Worm (Caenorhabditis elegans) whole organism, L1 larva: Measurements from ENCODE around the gene srx-3.

Experiments
- aly-2 ChIP-seq: fragments of 150-350 bp; optimal IDR thresholded peaks from 2 replicates; lab custom pipeline; 2014; ENCODE audit warnings: missing biosample characterization, missing genetic modification characterization
- blmp-1 ChIP-seq: fragments of 150-350 bp; optimal IDR thresholded peaks from 2 replicates; lab custom pipeline; 2014; ENCODE audit warnings: missing biosample characterization, missing genetic modification characterization
- ceh-8 ChIP-seq: fragments of 200-800 bp; sonication (Bioruptor generic); optimal IDR thresholded peaks from 2 replicates; lab custom pipeline; 2018; ENCODE audit warnings: mild to moderate bottlenecking, missing genetic modification characterization, moderate library complexity, missing compliant biosample characterization
- ceh-82 ChIP-seq, 3 experiments: fragments of 150-350 bp in 1 of 3; sonication (generic microtip) in 2 of 3; optimal IDR thresholded peaks; 2 replicates each; lab custom pipeline; 2014 to 2017; ENCODE audit warnings: missing biosample characterization in 3 of 3, missing genetic modification characterization in 3 of 3
- ceh-88 ChIP-seq: fragments of 200-800 bp; sonication (Bioruptor generic); IDR thresholded peaks from 2 replicates; pipeline ENCODE4 v1.3.6; 2022; ENCODE audit warnings: missing genetic modification characterization, missing compliant biosample characterization
- ces-1 ChIP-seq: fragments of 150-350 bp; optimal IDR thresholded peaks from 2 replicates; lab custom pipeline; 2014; ENCODE audit warnings: missing biosample characterization, missing genetic modification reagents, missing genetic modification characterization
- dpl-1 ChIP-seq, 3 experiments: fragments of 150-350 bp in 2 of 3; sonication (generic microtip) in 1 of 3; optimal IDR thresholded peaks; 2 replicates each; lab custom pipeline; 2014 to 2017; ENCODE audit warnings: missing biosample characterization in 3 of 3, missing genetic modification characterization in 3 of 3, missing genetic modification reagents in 3 of 3
- dsc-1 ChIP-seq: sonication (generic microtip); optimal IDR thresholded peaks from 2 replicates; lab custom pipeline; 2016; ENCODE audit warnings: mild to moderate bottlenecking, missing genetic modification characterization, missing compliant biosample characterization
- efl-1 ChIP-seq, 4 experiments: fragments of 150-350 bp; optimal IDR thresholded peaks in 3 of 4; peaks in 1 of 4; 1 replicate in 1 of 4; 2 replicates in 3 of 4; lab custom pipeline; 2014; ENCODE audit warnings: missing biosample characterization in 2 of 4, missing genetic modification characterization in 2 of 4, missing genetic modification reagents in 2 of 4
- egl-27 ChIP-seq, 2 experiments: fragments of 150-350 bp in 1 of 2; sonication (generic microtip); optimal IDR thresholded peaks; 3 replicates each; lab custom pipeline; 2017 to 2018; ENCODE audit warnings: missing biosample characterization in 2 of 2, missing genetic modification characterization in 2 of 2, missing genetic modification reagents in 2 of 2
- ets-5 ChIP-seq: fragments of 200-800 bp; sonication (Bioruptor generic); IDR thresholded peaks from 2 replicates; pipeline ENCODE4 v1.3.6; 2022; ENCODE audit warnings: missing genetic modification characterization, missing compliant biosample characterization
- fkh-10 ChIP-seq: sonication (generic microtip); optimal IDR thresholded peaks from 2 replicates; lab custom pipeline; 2017; ENCODE audit warnings: missing biosample characterization, missing genetic modification reagents, missing genetic modification characterization
- fkh-4 ChIP-seq: sonication (generic microtip); optimal IDR thresholded peaks from 2 replicates; lab custom pipeline; 2016; ENCODE audit warnings: missing compliant biosample characterization, missing genetic modification characterization, borderline replicate concordance
- fos-1 ChIP-seq: fragments of 150-350 bp; optimal IDR thresholded peaks from 2 replicates; lab custom pipeline; 2014; ENCODE audit warnings: missing biosample characterization, missing genetic modification characterization
- isw-1 ChIP-seq: fragments of 200-800 bp; sonication (Bioruptor generic); IDR thresholded peaks from 2 replicates; pipeline ENCODE4 v1.3.6; 2022; ENCODE audit warnings: missing genetic modification characterization, missing compliant biosample characterization
- lin-13 ChIP-seq: fragments of 150-350 bp; optimal IDR thresholded peaks from 2 replicates; lab custom pipeline; 2014; ENCODE audit warnings: missing biosample characterization, missing genetic modification reagents, missing genetic modification characterization
- lin-35 ChIP-seq, 2 experiments: fragments of 150-350 bp; optimal IDR thresholded peaks; 2 replicates each; lab custom pipeline; 2014; ENCODE audit warnings: missing biosample characterization in 2 of 2, missing genetic modification characterization in 2 of 2, missing genetic modification reagents in 2 of 2
- lir-3 ChIP-seq: sonication (generic microtip); optimal IDR thresholded peaks from 2 replicates; lab custom pipeline; 2016; ENCODE audit warnings: mild to moderate bottlenecking, missing genetic modification characterization, moderate library complexity, missing compliant biosample characterization; ENCODE audit not compliant: poor library complexity
- lsy-2 ChIP-seq, 2 experiments: fragments of 150-350 bp; optimal IDR thresholded peaks; 2 replicates each; lab custom pipeline; 2014; ENCODE audit warnings: missing biosample characterization in 2 of 2, missing genetic modification characterization in 2 of 2
- nhr-12 ChIP-seq: sonication (generic microtip); optimal IDR thresholded peaks from 2 replicates; lab custom pipeline; 2017; ENCODE audit warnings: missing biosample characterization, missing genetic modification characterization
- nhr-28 ChIP-seq: fragments of 150-350 bp; optimal IDR thresholded peaks from 2 replicates; lab custom pipeline; 2014; ENCODE audit warnings: missing biosample characterization, missing genetic modification characterization
- nhr-84 ChIP-seq: sonication (generic microtip); optimal IDR thresholded peaks from 2 replicates; lab custom pipeline; 2017; ENCODE audit warnings: missing biosample characterization, missing genetic modification characterization
- nhr-90 ChIP-seq: sonication (generic microtip); optimal IDR thresholded peaks from 2 replicates; lab custom pipeline; 2016; ENCODE audit warnings: mild to moderate bottlenecking, missing genetic modification characterization, missing compliant biosample characterization; ENCODE audit not compliant: poor library complexity
- pag-3 ChIP-seq: sonication (generic microtip); optimal IDR thresholded peaks from 2 replicates; lab custom pipeline; 2017; ENCODE audit warnings: missing genetic modification characterization, mild to moderate bottlenecking, missing compliant biosample characterization, antibody characterized with exemption, borderline replicate concordance; ENCODE audit not compliant: insufficient read depth
- pax-3 ChIP-seq: fragments of 200-800 bp; sonication (Bioruptor generic); optimal IDR thresholded peaks from 2 replicates; lab custom pipeline; 2018; ENCODE audit warnings: mild to moderate bottlenecking, missing genetic modification characterization, moderate library complexity, missing compliant biosample characterization
- pqm-1 ChIP-seq: sonication (generic microtip); optimal IDR thresholded peaks from 3 replicates; lab custom pipeline; 2017; ENCODE audit warnings: missing biosample characterization, missing genetic modification characterization
- snpc-4 ChIP-seq: fragments of 150-350 bp; optimal IDR thresholded peaks from 2 replicates; lab custom pipeline; 2014; ENCODE audit warnings: missing biosample characterization, missing genetic modification characterization
- sptf-1 ChIP-seq: fragments of 150-350 bp; optimal IDR thresholded peaks from 2 replicates; lab custom pipeline; 2014; ENCODE audit warnings: missing biosample characterization, missing genetic modification characterization
- sup-37 ChIP-seq: fragments of 200-800 bp; sonication (Bioruptor generic); optimal IDR thresholded peaks from 2 replicates; lab custom pipeline; 2018; ENCODE audit warnings: mild to moderate bottlenecking, missing genetic modification characterization, missing compliant biosample characterization
- unc-130 ChIP-seq: fragments of 150-350 bp; optimal IDR thresholded peaks from 2 replicates; lab custom pipeline; 2017; ENCODE audit warnings: missing biosample characterization, missing genetic modification characterization, inconsistent platforms
- vab-15 ChIP-seq: sonication (generic microtip); optimal IDR thresholded peaks from 2 replicates; lab custom pipeline; 2017; ENCODE audit warnings: missing genotype, mild to moderate bottlenecking, missing genetic modification characterization, missing compliant biosample characterization
- xbp-1 ChIP-seq: sonication (generic microtip); optimal IDR thresholded peaks from 2 replicates; lab custom pipeline; 2016; ENCODE audit warnings: missing genetic modification characterization, missing compliant biosample characterization
- ztf-4 ChIP-seq: fragments of 150-350 bp; optimal IDR thresholded peaks from 2 replicates; lab custom pipeline; 2014; ENCODE audit warnings: missing biosample characterization, missing genetic modification characterization

srx-3 gene

ce11 chrV:8977895-8978294 is 27.4 kb upstream of the srx-3 start:
- no peak for TF ChIP-seq efl-1 (optimal IDR thresholded peaks at IDR 0.05; lab: Kevin White, UChicago)
- peak in 1 of 2 experiments; percentile 62 for TF ChIP-seq efl-1 (GFP tag; optimal IDR thresholded peaks at IDR 0.05 in 1 of 2; lab: Kevin White, UChicago)
- TF ChIP-seq lir-3 (tag; lab: Kevin White, UChicago) = no peak
- no peak for TF ChIP-seq dsc-1 (tag; lab: Kevin White, UChicago)
- TF ChIP-seq, all 84 proteins: peak for 1

ce11 chrV:8980845-8981244 is 24.5 kb upstream of the srx-3 start, which contains the start of gene str-84:
Gene str-84, minus strand, starts transcription at chrV:8980945.
- no peak for TF ChIP-seq dsc-1 (tag; lab: Kevin White, UChicago)
- TF ChIP-seq nhr-90 (tag; lab: Kevin White, UChicago) = no peak
- TF ChIP-seq ceh-8 (GFP tag; lab: Kevin White, UChicago) = peak; percentile 83
- no peak for TF ChIP-seq nhr-84
- no peak for TF ChIP-seq fkh-4 (tag; lab: Kevin White, UChicago)
- TF ChIP-seq sptf-1 = no peak
- TF ChIP-seq lin-35 (GFP tag; optimal IDR thresholded peaks at IDR 0.05; lab: Kevin White, UChicago) = no peak
- no peak for TF ChIP-seq aly-2 (tag; lab: Kevin White, UChicago)

- TF ChIP-seq pag-3 (tag; lab: Kevin White, UChicago) (no peak), blmp-1 (no peak), isw-1 (GFP tag; lab: Robert Waterston, UW) (no peak), ceh-88 (GFP tag; lab: Robert Waterston, UW) (no peak), dpl-1 (GFP tag; optimal IDR thresholded peaks at IDR 0.05; lab: Kevin White, UChicago) (no peak), snpc-4 (tag; lab: Kevin White, UChicago) (no peak), xbp-1 (no peak), lir-3 (tag; lab: Kevin White, UChicago) (no peak), nhr-28 (tag; lab: Kevin White, UChicago) (no peak), pax-3 (tag; lab: Kevin White, UChicago) (no peak)
Measured at ce11 chrV:8983604-8984003, 21.7 kb upstream of the srx-3 start, which contains the start of gene str-86. Gene str-86, minus strand, starts transcription at chrV:8983704.

ce11 chrV:8984783-8985182 is 20.6 kb upstream of the srx-3 start:
- TF ChIP-seq unc-130 = no peak
- TF ChIP-seq efl-1 (optimal IDR thresholded peaks at IDR 0.05; lab: Kevin White, UChicago) = no peak
- TF ChIP-seq efl-1 (GFP tag; optimal IDR thresholded peaks at IDR 0.05 in 1 of 2; lab: Kevin White, UChicago) = peak in 1 of 2 experiments; percentile 92
- TF ChIP-seq, all 84 proteins: peak for 1

ce11 chrV:8985740-8986139 is 19.6 kb upstream of the srx-3 start, which contains the start of gene str-85:
Gene str-85, minus strand, starts transcription at chrV:8985840.
- no peak for TF ChIP-seq unc-130
- TF ChIP-seq isw-1 (GFP tag; lab: Robert Waterston, UW) = no peak
- no peak for TF ChIP-seq fkh-10
- TF ChIP-seq nhr-12 = no peak
- TF ChIP-seq ces-1 (GFP tag; lab: Kevin White, UChicago) = no peak

DNA sequence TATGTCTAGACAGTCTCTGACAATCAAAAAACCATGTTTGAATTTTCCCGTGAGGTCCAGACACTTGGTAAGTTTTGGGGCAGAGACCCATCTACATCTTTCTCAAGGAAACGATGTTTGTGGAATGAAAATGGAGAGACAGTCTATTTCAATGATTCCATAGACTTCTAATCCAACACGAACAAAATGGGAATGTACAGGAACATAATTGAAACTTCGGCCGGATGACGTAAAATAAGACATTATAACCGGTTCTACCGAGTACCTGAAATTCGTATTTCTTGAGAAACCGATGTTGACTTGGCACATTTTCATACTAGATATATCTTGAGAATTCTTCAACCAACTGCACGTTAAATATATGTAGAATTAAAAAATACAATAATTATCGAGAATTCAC is 17.2 kb upstream of the srx-3 start, which contains the start of gene str-87:
TSS of gene str-87 (minus strand) at position 101 of the 400 bp plus-strand sequence.
- TF ChIP-seq egl-27 (tag; optimal IDR thresholded peaks at IDR 0.05; lab: Kevin White, UChicago) (no peak), ceh-88 (GFP tag; lab: Robert Waterston, UW) (no peak), ces-1 (GFP tag; lab: Kevin White, UChicago) (no peak), nhr-28 (tag; lab: Kevin White, UChicago) (no peak), ztf-4 (tag; lab: Kevin White, UChicago) (no peak), sup-37 (GFP tag; lab: Kevin White, UChicago) (no peak), ceh-82 (tag; optimal IDR thresholded peaks at IDR 0.05; lab: Kevin White, UChicago) (no peak), lir-3 (tag; lab: Kevin White, UChicago) (no peak), fos-1 (tag; lab: Kevin White, UChicago) (no peak), pqm-1 (tag; lab: Kevin White, UChicago) (no peak), dpl-1 (GFP tag; optimal IDR thresholded peaks at IDR 0.05; lab: Kevin White, UChicago) (no peak), ets-5 (GFP tag; lab: Robert Waterston, UW) (no peak), lsy-2 (tag; optimal IDR thresholded peaks at IDR 0.05; lab: Kevin White, UChicago) (no peak), lin-13 (GFP tag; lab: Kevin White, UChicago) (no peak), pax-3 (tag; lab: Kevin White, UChicago) (no peak), vab-15 (tag; lab: Kevin White, UChicago) (no peak)
